Fruit fly (Drosophila melanogaster): Measurements from ENCODE around the gene CG15715.

The CG15715 gene

DNA sequence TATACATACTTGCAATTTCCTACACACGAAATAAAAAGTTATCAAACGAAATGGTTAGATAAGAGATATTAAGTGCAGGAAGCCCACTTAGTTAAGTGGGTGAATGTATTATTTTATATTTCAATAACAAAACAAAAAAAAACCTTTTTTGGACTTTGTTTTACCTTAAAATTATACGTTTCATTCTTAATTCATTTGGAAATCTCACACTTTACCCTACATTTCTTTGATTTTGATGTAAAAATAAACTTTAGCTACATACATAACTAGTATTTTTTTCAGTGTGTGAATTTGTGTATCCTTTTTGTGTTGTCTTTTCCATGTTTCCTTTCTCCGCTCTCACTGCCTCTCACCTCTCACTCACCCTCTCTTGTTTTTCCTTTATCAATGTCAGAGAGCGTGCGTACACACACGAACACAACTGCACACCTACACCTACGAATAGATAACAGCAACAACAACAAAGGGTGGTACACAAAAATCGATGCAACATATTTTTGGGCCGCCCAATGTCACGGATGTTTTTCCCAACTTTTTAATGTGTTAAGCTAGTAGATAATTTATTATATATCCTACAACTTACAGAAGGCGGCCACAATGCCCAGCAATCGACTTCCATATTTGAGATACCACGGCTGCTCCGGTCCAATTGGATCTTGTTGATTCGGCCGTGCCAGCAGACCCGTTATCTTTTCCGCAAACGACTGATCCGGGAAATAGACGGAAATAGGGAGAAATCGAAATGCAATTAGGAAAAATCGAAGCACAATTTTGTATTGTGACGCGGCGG lies 21.7 kb downstream of the CG15715 start (continued):
- TF ChIP-seq CG11456 (GFP tag; IDR thresholded peaks at IDR 0.05) (no peak), maf-S (GFP tag; optimal IDR thresholded peaks at IDR 0.05) (peak; percentile 44), NFAT (GFP tag; IDR thresholded peaks at IDR 0.05) (no peak), CG11695 (GFP tag; IDR thresholded peaks at IDR 0.05) (peak; percentile 80), CG16779 (GFP tag; IDR thresholded peaks at IDR 0.05) (no peak), CG5180 (GFP tag; optimal IDR thresholded peaks at IDR 0.05) (peak; percentile 55), fu2 (GFP tag; optimal IDR thresholded peaks at IDR 0.05) (peak; percentile 22), Aef1 (GFP tag; IDR thresholded peaks at IDR 0.05) (peak; percentile 46), Oaz (GFP tag; IDR thresholded peaks at IDR 0.05) (0 out of 2 replicates have a peak, but pooled peaks have one; percentile 23), CG7556 (GFP tag; optimal IDR thresholded peaks at IDR 0.05) (peak; percentile 88), YL-1 (GFP tag; optimal IDR thresholded peaks at IDR 0.05) (peak; percentile 47), CG14667 (GFP tag; IDR thresholded peaks at IDR 0.05) (no peak; the same call in 1 of the 2 replicates), fd102C (GFP tag; optimal IDR thresholded peaks at IDR 0.05) (no peak), CG6813 (GFP tag; optimal IDR thresholded peaks at IDR 0.05) (peak; percentile 69), lbe (GFP tag; optimal IDR thresholded peaks at IDR 0.05) (peak; percentile 66), Oli (tag; optimal IDR thresholded peaks at IDR 0.05) (peak; percentile 79), CG9876 (GFP tag; optimal IDR thresholded peaks at IDR 0.05) (no peak), ems (GFP tag; optimal IDR thresholded peaks at IDR 0.05) (no peak), gsb-n (tag; optimal IDR thresholded peaks at IDR 0.05) (peak; percentile 74), Bgb (GFP tag; IDR thresholded peaks at IDR 0.05; ENCODE audit: partially characterized antibody) (no peak), Chrac-16 (GFP tag; optimal IDR thresholded peaks at IDR 0.05) (peak; percentile 65), p53 (GFP tag; optimal IDR thresholded peaks at IDR 0.05) (no peak), Dbx (GFP tag; IDR thresholded peaks at IDR 0.05) (peak; percentile 82; the same call in 2 of the 3 replicates), CG7786 (GFP tag; optimal IDR thresholded peaks at IDR 0.05) (no peak), emc (GFP tag; optimal IDR thresholded peaks at IDR 0.05) (no peak), Elba2 (GFP tag; optimal IDR thresholded peaks at IDR 0.05) (no peak), Dfd (GFP tag; optimal IDR thresholded peaks at IDR 0.05) (peak in 1 of 2 experiments; percentile 70), vvl (GFP tag; IDR thresholded peaks at IDR 0.05) (peak; percentile 69), CG6791 (GFP tag; IDR thresholded peaks at IDR 0.05; ENCODE audit: partially characterized antibody) (no peak), NfI (GFP tag; optimal IDR thresholded peaks at IDR 0.05) (peak; percentile 67), slbo (GFP tag; IDR thresholded peaks at IDR 0.05) (peak; percentile 71), CG30020 (tag; optimal IDR thresholded peaks at IDR 0.05) (no peak), sob (GFP tag; IDR thresholded peaks at IDR 0.05) (peak; percentile 54; the same call in 1 of the 2 replicates), al (GFP tag; IDR thresholded peaks at IDR 0.05) (peak; percentile 42; the same call in 1 of the 2 replicates), pzg (GFP tag; optimal IDR thresholded peaks at IDR 0.05) (no peak), CG10462 (GFP tag; optimal IDR thresholded peaks at IDR 0.05) (peak; percentile 63), gcm2 (GFP tag; optimal IDR thresholded peaks at IDR 0.05) (peak; percentile 44), Hr51 (GFP tag; optimal IDR thresholded peaks at IDR 0.05) (peak; percentile 46 to 85), so (GFP tag; IDR thresholded peaks at IDR 0.05) (0 out of 3 replicates have a peak, but pooled peaks have one; percentile 63), dmrt11E (tag; optimal IDR thresholded peaks at IDR 0.05) (peak; percentile 75), Sin3A (optimal IDR thresholded peaks at IDR 0.05) (no peak), mirr (GFP tag; optimal IDR thresholded peaks at IDR 0.05) (no peak), CG4360 (GFP tag; IDR thresholded peaks at IDR 0.05) (peak; percentile 98), CG12744 (GFP tag; optimal IDR thresholded peaks at IDR 0.05) (peak; percentile 34), ci (GFP tag; IDR thresholded peaks at IDR 0.05) (peak; percentile 72; the same call in 1 of the 3 replicates), CG10979 (tag; optimal IDR thresholded peaks at IDR 0.05) (peak; percentile 80), zfh1 (GFP tag; IDR thresholded peaks at IDR 0.05) (0 out of 3 replicates have a peak, but pooled peaks have one; percentile 39), ERR (GFP tag; optimal IDR thresholded peaks at IDR 0.05) (peak; percentile 0), Pdp1 (GFP tag; optimal IDR thresholded peaks at IDR 0.05) (peak; percentile 59 to 65)

Data from whole organism, embryonic.